Worm (Caenorhabditis elegans): ENCODE measurements around the gene apl-1.

apl-1 gene

ce11 chrX:5077696-5078343 is 38.8 kb downstream of the apl-1 start, which contains the start of gene cal-5 (continued):
- TF ChIP-seq fkh-2 (tag; optimal IDR thresholded peaks at IDR 0.05): no peak
- TF ChIP-seq elt-1 (tag; optimal IDR thresholded peaks at IDR 0.05): no peak
- peak; percentile 58 for TF ChIP-seq ama-1 (optimal IDR thresholded peaks at IDR 0.05)
- no peak for TF ChIP-seq fkh-10 (GFP tag; optimal IDR thresholded peaks at IDR 0.05)

DNA sequence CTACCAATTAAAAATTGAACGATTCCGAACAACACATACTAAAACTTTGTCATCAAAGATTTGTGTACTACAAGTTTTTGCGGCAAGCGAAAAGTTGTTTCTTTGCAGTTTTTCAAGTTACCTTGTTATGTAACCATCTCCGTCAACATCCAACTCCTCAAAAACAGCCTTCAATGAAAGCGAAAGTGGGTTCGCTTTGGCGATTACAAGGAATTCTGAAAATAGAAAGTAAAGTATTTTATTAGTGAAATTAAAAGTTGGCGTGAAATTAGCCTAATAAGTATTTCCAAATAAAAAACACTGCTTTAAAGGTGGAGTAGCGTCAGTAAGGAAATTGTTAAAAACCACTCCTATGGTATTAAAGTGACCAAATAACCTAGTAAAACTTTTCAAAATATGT is 41.1 kb downstream of the apl-1 start:
- no peak for TF ChIP-seq elt-1 (tag; optimal IDR thresholded peaks at IDR 0.05)
- no peak for TF ChIP-seq lin-15B (tag; optimal IDR thresholded peaks at IDR 0.05)
- no peak for TF ChIP-seq nhr-76 (tag; optimal IDR thresholded peaks at IDR 0.05)
- no peak for TF ChIP-seq pqm-1 (tag; optimal IDR thresholded peaks at IDR 0.05)
- peak; percentile 58 for TF ChIP-seq nhr-25 (tag; optimal IDR thresholded peaks at IDR 0.05)
- no peak for TF ChIP-seq ceh-82 (tag; optimal IDR thresholded peaks at IDR 0.05)
- TF ChIP-seq ama-1 (optimal IDR thresholded peaks at IDR 0.05): no peak

ce11 chrX:5073895-5074294 is 42.8 kb downstream of the apl-1 start:
- TF ChIP-seq skn-1 (tag; optimal IDR thresholded peaks at IDR 0.05) (no peak), lin-39 (tag; optimal IDR thresholded peaks at IDR 0.05) (no peak), nhr-12 (tag; optimal IDR thresholded peaks at IDR 0.05) (no peak), ceh-82 (tag; optimal IDR thresholded peaks at IDR 0.05) (no peak), sea-2 (GFP tag; optimal IDR thresholded peaks at IDR 0.05) (no peak), ama-1 (optimal IDR thresholded peaks at IDR 0.05) (no peak), hmg-11 (tag; optimal IDR thresholded peaks at IDR 0.05) (no peak), jun-1 (tag; optimal IDR thresholded peaks at IDR 0.05) (no peak), elt-3 (tag; optimal IDR thresholded peaks at IDR 0.05) (no peak), nhr-28 (tag; optimal IDR thresholded peaks at IDR 0.05) (no peak), nhr-76 (tag; optimal IDR thresholded peaks at IDR 0.05) (no peak), ztf-11 (tag; optimal IDR thresholded peaks at IDR 0.05) (no peak), nhr-25 (tag; optimal IDR thresholded peaks at IDR 0.05) (no peak), egl-27 (tag; optimal IDR thresholded peaks at IDR 0.05) (no peak), nfya-1 (tag; optimal IDR thresholded peaks at IDR 0.05; ENCODE audit: insufficient read depth) (no peak), elt-1 (tag; optimal IDR thresholded peaks at IDR 0.05) (no peak), ceh-9 (tag; optimal IDR thresholded peaks at IDR 0.05) (no peak), eor-1 (tag; optimal IDR thresholded peaks at IDR 0.05) (no peak), snpc-4 (tag; optimal IDR thresholded peaks at IDR 0.05) (no peak)

ce11 chrX:5071025-5071424 is 45.6 kb downstream of the apl-1 start:
- TF ChIP-seq jun-1 (tag; optimal IDR thresholded peaks at IDR 0.05): no peak
- no peak for TF ChIP-seq ztf-11 (tag; optimal IDR thresholded peaks at IDR 0.05)
- TF ChIP-seq snpc-4 (tag; optimal IDR thresholded peaks at IDR 0.05): no peak
- TF ChIP-seq tbx-2 (tag; optimal IDR thresholded peaks at IDR 0.05): no peak
- no peak for TF ChIP-seq R02D3.7 (tag; optimal IDR thresholded peaks at IDR 0.05)
- TF ChIP-seq elt-3 (tag; optimal IDR thresholded peaks at IDR 0.05): no peak
- TF ChIP-seq fkh-2 (tag; optimal IDR thresholded peaks at IDR 0.05): no peak
- no peak for TF ChIP-seq nhr-28 (tag; optimal IDR thresholded peaks at IDR 0.05)
- TF ChIP-seq egl-5 (tag; optimal IDR thresholded peaks at IDR 0.05): no peak
- TF ChIP-seq skn-1 (tag; optimal IDR thresholded peaks at IDR 0.05): no peak
- TF ChIP-seq nhr-12 (tag; optimal IDR thresholded peaks at IDR 0.05): no peak
- TF ChIP-seq nhr-67 (tag; optimal IDR thresholded peaks at IDR 0.05): no peak
- TF ChIP-seq nhr-77 (tag; optimal IDR thresholded peaks at IDR 0.05): no peak

DNA sequence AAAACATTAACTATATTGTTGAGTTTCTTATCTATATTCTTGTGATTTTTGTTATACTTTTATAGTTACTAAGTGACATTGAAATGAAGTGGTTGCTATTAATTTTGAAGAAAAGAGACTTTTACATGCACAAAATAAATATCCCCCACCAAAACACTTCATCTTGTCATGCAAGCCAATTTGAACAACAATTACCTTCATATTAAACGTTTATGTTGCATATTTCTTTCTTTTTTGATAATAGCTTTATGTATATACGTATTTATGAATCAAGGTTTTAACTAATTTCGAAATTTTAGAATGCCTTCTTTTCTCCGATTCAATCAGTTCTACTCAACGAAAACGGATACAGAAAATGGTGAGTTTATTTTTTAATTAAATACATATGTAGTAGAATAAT is 48.9 kb downstream of the apl-1 start, which contains the start of gene clc-7:
Gene clc-7 (plus strand): TSS at position 301 of the 400 bp plus-strand sequence.
- no peak for TF ChIP-seq nhr-11 (tag; optimal IDR thresholded peaks at IDR 0.05)
- no peak for TF ChIP-seq ceh-9 (tag; optimal IDR thresholded peaks at IDR 0.05)
- no peak for TF ChIP-seq hmg-11 (tag; optimal IDR thresholded peaks at IDR 0.05)
- no peak for TF ChIP-seq unc-39 (tag; optimal IDR thresholded peaks at IDR 0.05)
- TF ChIP-seq pha-4 (tag; optimal IDR thresholded peaks at IDR 0.05): no peak
- no peak for TF ChIP-seq nhr-28 (tag; optimal IDR thresholded peaks at IDR 0.05)
- TF ChIP-seq skn-1 (tag; optimal IDR thresholded peaks at IDR 0.05): no peak

ce11 chrX:5066570-5066969 is 50.1 kb downstream of the apl-1 start:
- peak; percentile 41 for TF ChIP-seq ama-1 (optimal IDR thresholded peaks at IDR 0.05)
- no peak for TF ChIP-seq elt-3 (tag; optimal IDR thresholded peaks at IDR 0.05)

Measured in whole organism, L3 larva.